Worm (Caenorhabditis elegans) whole organism, L3 larva: ENCODE measurements around the gene hil-2.

Experiments
- ZK546.5 ChIP-seq: sonication (generic microtip); optimal IDR thresholded peaks from 2 replicates; lab custom pipeline; 2017; ENCODE audit warnings: missing biosample characterization, missing genetic modification characterization
- aly-2 ChIP-seq: fragments of 150-350 bp; optimal IDR thresholded peaks from 2 replicates; lab custom pipeline; 2014; ENCODE audit warnings: missing biosample characterization, missing genetic modification characterization
- ama-1 ChIP-seq: fragments of 150-350 bp; optimal IDR thresholded peaks from 2 replicates; lab custom pipeline; 2018
- ceh-16 ChIP-seq: sonication (generic microtip); optimal IDR thresholded peaks from 2 replicates; lab custom pipeline; 2017; ENCODE audit warnings: missing biosample characterization, missing genetic modification characterization
- ceh-28 ChIP-seq: fragments of 150-350 bp; optimal IDR thresholded peaks from 2 replicates; lab custom pipeline; 2014; ENCODE audit warnings: missing biosample characterization, missing genetic modification reagents, missing genetic modification characterization
- ceh-82 ChIP-seq: fragments of 150-350 bp; optimal IDR thresholded peaks from 2 replicates; lab custom pipeline; 2014; ENCODE audit warnings: missing biosample characterization, missing genetic modification characterization
- ceh-9 ChIP-seq: sonication (generic microtip); optimal IDR thresholded peaks from 2 replicates; lab custom pipeline; 2018; ENCODE audit warnings: missing biosample characterization, missing genetic modification characterization
- egl-27 ChIP-seq: sonication (generic microtip); optimal IDR thresholded peaks from 4 replicates; lab custom pipeline; 2017; ENCODE audit warnings: missing biosample characterization, missing genetic modification reagents, missing genetic modification characterization
- egl-5 ChIP-seq: fragments of 150-350 bp; optimal IDR thresholded peaks from 2 replicates; lab custom pipeline; 2017; ENCODE audit warnings: missing biosample characterization, missing genetic modification reagents, missing genetic modification characterization, inconsistent platforms
- elt-1 ChIP-seq: fragments of 150-350 bp; optimal IDR thresholded peaks from 2 replicates; lab custom pipeline; 2014; ENCODE audit warnings: missing biosample characterization, missing genetic modification characterization
- elt-2 ChIP-seq: sonication (generic microtip); optimal IDR thresholded peaks from 2 replicates; lab custom pipeline; 2016; ENCODE audit warnings: missing genetic modification reagents, mild to moderate bottlenecking, missing genetic modification characterization, missing compliant biosample characterization
- eor-1 ChIP-seq, 2 experiments: fragments of 150-350 bp; optimal IDR thresholded peaks; 2 replicates each; lab custom pipeline; 2014 to 2018; ENCODE audit warnings: missing biosample characterization in 2 of 2, missing genetic modification characterization in 2 of 2
- fkh-10 ChIP-seq: sonication (generic microtip); optimal IDR thresholded peaks from 2 replicates; lab custom pipeline; 2017; ENCODE audit warnings: missing biosample characterization, missing genetic modification reagents, missing genetic modification characterization
- fkh-2 ChIP-seq: fragments of 150-350 bp; optimal IDR thresholded peaks from 2 replicates; lab custom pipeline; 2014; ENCODE audit warnings: missing biosample characterization, missing genetic modification reagents, missing genetic modification characterization
- fos-1 ChIP-seq: fragments of 150-350 bp; optimal IDR thresholded peaks from 2 replicates; lab custom pipeline; 2014; ENCODE audit warnings: missing biosample characterization, missing genetic modification characterization
- lin-39 ChIP-seq: fragments of 150-350 bp; optimal IDR thresholded peaks from 2 replicates; lab custom pipeline; 2018; ENCODE audit warnings: missing biosample characterization, missing genetic modification reagents, missing genetic modification characterization
- lsy-12 ChIP-seq: sonication (generic microtip); optimal IDR thresholded peaks from 2 replicates; lab custom pipeline; 2016; ENCODE audit warnings: mild to moderate bottlenecking, missing genetic modification characterization, missing compliant biosample characterization
- mdl-1 ChIP-seq: fragments of 150-350 bp; optimal IDR thresholded peaks from 2 replicates; lab custom pipeline; 2014; ENCODE audit warnings: missing biosample characterization, missing genetic modification characterization
- mml-1 ChIP-seq: fragments of 150-350 bp; sonication (generic microtip); optimal IDR thresholded peaks from 3 replicates; lab custom pipeline; 2014; ENCODE audit warnings: missing biosample characterization, missing genetic modification characterization
- nfya-1 ChIP-seq: sonication (generic microtip); optimal IDR thresholded peaks from 2 replicates; lab custom pipeline; 2017; ENCODE audit warnings: missing genetic modification characterization, mild to moderate bottlenecking, missing compliant biosample characterization, antibody characterized with exemption, moderate library complexity; ENCODE audit not compliant: insufficient read depth
- nhr-12 ChIP-seq: fragments of 150-350 bp; optimal IDR thresholded peaks from 2 replicates; lab custom pipeline; 2014; ENCODE audit warnings: missing biosample characterization, missing genetic modification characterization
- nhr-23 ChIP-seq: fragments of 150-350 bp; optimal IDR thresholded peaks from 2 replicates; lab custom pipeline; 2014; ENCODE audit warnings: missing biosample characterization, missing genetic modification reagents, missing genetic modification characterization
- nhr-237 ChIP-seq: fragments of 150-350 bp; optimal IDR thresholded peaks from 2 replicates; lab custom pipeline; 2014; ENCODE audit warnings: missing biosample characterization, missing genetic modification characterization
- nhr-28 ChIP-seq: fragments of 150-350 bp; optimal IDR thresholded peaks from 2 replicates; lab custom pipeline; 2014; ENCODE audit warnings: missing biosample characterization, missing genetic modification characterization
- nhr-43 ChIP-seq: sonication (generic microtip); optimal IDR thresholded peaks from 2 replicates; lab custom pipeline; 2016; ENCODE audit warnings: mild to moderate bottlenecking, missing genetic modification characterization, missing compliant biosample characterization; ENCODE audit not compliant: poor library complexity, severe bottlenecking
- nhr-67 ChIP-seq: fragments of 150-350 bp; optimal IDR thresholded peaks from 2 replicates; lab custom pipeline; 2014; ENCODE audit warnings: missing biosample characterization, missing genetic modification characterization
- nhr-76 ChIP-seq: fragments of 150-350 bp; sonication (generic microtip); optimal IDR thresholded peaks from 5 replicates; lab custom pipeline; 2014; ENCODE audit warnings: missing biosample characterization, missing genetic modification characterization
- nhr-77 ChIP-seq: fragments of 150-350 bp; optimal IDR thresholded peaks from 2 replicates; lab custom pipeline; 2014; ENCODE audit warnings: missing biosample characterization, missing genetic modification characterization
- pha-4 ChIP-seq: fragments of 150-350 bp; optimal IDR thresholded peaks from 2 replicates; lab custom pipeline; 2014; ENCODE audit warnings: missing biosample characterization, missing genetic modification reagents, missing genetic modification characterization
- sea-2 ChIP-seq: fragments of 150-350 bp; sonication (generic microtip); optimal IDR thresholded peaks from 4 replicates; lab custom pipeline; 2014; ENCODE audit warnings: missing biosample characterization, missing genetic modification reagents, missing genetic modification characterization
- snpc-4 ChIP-seq: fragments of 150-350 bp; optimal IDR thresholded peaks from 2 replicates; lab custom pipeline; 2014; ENCODE audit warnings: missing biosample characterization, missing genetic modification characterization
- tbx-2 ChIP-seq: sonication (generic microtip); optimal IDR thresholded peaks from 2 replicates; lab custom pipeline; 2016; ENCODE audit warnings: mild to moderate bottlenecking, missing genetic modification characterization, missing compliant biosample characterization
- unc-39 ChIP-seq: sonication (generic microtip); optimal IDR thresholded peaks from 4 replicates; lab custom pipeline; 2017; ENCODE audit warnings: missing biosample characterization, missing genetic modification characterization
- zag-1 ChIP-seq: fragments of 150-350 bp; optimal IDR thresholded peaks from 2 replicates; lab custom pipeline; 2014; ENCODE audit warnings: missing biosample characterization, missing genetic modification characterization
- ztf-4 ChIP-seq: fragments of 150-350 bp; optimal IDR thresholded peaks from 2 replicates; lab custom pipeline; 2014; ENCODE audit warnings: missing biosample characterization, missing genetic modification characterization

hil-2 gene

DNA sequence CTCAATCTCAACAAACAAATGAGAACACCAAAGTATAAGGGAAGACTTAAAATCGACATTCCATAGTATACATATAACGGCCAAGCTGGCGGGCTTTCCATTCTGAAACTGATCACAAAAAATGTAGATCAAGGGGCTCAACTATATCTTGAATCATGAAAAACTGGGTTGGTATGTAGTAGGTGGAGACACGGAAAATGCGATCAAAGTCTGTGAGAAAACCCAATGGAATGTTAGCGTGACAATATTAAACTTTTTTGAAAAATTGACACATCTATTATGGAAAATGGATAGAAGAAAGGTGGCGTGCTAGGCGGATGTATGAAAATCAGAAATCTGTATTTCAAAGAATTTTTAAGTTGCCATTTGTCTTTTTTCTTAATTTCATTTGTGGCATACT, 30.8 kb upstream of the hil-2 start, which contains the start of gene srv-28:
Gene srv-28 (minus strand): TSS at position 101 of the 400 bp plus-strand sequence.
- TF ChIP-seq snpc-4 (no peak), ama-1 (lab: Kevin White, UChicago) (no peak), pha-4 (tag; lab: Kevin White, UChicago) (no peak), ceh-16 (tag; lab: Kevin White, UChicago) (no peak), nhr-67 (tag; lab: Kevin White, UChicago) (no peak), aly-2 (tag; lab: Kevin White, UChicago) (no peak), nhr-237 (tag; lab: Kevin White, UChicago) (no peak), ceh-28 (no peak), unc-39 (no peak), zag-1 (tag; lab: Kevin White, UChicago) (no peak), egl-27 (tag; lab: Kevin White, UChicago) (no peak), ceh-82 (tag; lab: Kevin White, UChicago) (no peak), tbx-2 (no peak)

DNA sequence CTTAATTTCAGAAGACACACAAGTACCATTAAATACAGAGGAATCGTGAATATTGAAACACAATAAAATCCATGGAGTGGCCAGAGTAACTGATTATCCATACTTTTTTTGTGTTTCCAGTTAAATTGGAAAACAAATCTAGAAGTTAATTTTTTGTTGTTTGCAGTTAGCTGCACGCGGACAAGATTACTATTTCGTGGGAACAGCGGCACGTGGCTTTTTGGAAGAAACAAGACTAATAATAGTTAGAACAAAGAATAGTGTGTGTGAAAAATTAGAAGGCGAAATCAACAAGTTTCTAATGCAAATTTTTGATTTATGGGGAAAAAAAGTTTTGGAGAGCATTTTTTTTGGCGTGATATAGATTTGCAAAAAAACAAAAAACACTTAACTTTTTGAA, 27.5 kb upstream of the hil-2 start, which contains the start of gene srv-29:
Gene srv-29 (minus strand): TSS at position 101 of the 400 bp plus-strand sequence.
- TF ChIP-seq nhr-12, result no peak
- TF ChIP-seq elt-1, result no peak
- no peak for TF ChIP-seq lin-39 (tag; lab: Kevin White, UChicago)
- TF ChIP-seq nhr-76 (tag; lab: Kevin White, UChicago), result no peak
- TF ChIP-seq ztf-4 (tag; lab: Kevin White, UChicago), result no peak
- no peak for TF ChIP-seq ceh-28
- no peak for TF ChIP-seq fkh-2 (tag; lab: Kevin White, UChicago)
- TF ChIP-seq egl-5 (tag; lab: Kevin White, UChicago), result no peak
- no peak for TF ChIP-seq lsy-12 (tag; lab: Kevin White, UChicago)
- TF ChIP-seq mdl-1 (tag; lab: Kevin White, UChicago), result no peak
- TF ChIP-seq fkh-10 (GFP tag; lab: Kevin White, UChicago), result no peak
- TF ChIP-seq fos-1 (tag; lab: Kevin White, UChicago), result no peak
- TF ChIP-seq nhr-77 (tag; lab: Kevin White, UChicago), result no peak

DNA sequence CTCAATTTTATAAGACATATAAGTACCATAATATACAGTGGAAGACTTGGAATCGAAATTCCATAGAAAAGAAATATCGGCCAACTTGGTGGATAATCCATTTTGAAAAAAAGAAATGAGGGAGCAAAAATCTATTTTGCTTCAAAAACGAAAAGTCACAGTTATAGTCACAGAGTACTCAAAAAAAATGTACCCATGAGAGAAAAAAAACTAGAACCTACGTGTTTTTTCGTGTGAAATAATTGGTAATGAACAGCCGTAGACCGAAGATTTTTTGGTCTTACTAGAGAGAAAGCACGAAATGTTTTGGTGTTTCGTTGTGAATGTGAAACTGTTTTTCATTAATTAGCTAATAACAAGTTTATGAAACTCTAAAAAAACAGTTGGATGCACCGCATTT, 24.7 kb upstream of the hil-2 start, which contains the start of gene srv-30:
Gene srv-30 (minus strand): TSS at position 101 of the 400 bp plus-strand sequence.
- TF ChIP-seq egl-5 (tag; lab: Kevin White, UChicago), result no peak
- TF ChIP-seq nhr-23 (tag; lab: Kevin White, UChicago), result no peak
- TF ChIP-seq fkh-2 (tag; lab: Kevin White, UChicago), result no peak

DNA sequence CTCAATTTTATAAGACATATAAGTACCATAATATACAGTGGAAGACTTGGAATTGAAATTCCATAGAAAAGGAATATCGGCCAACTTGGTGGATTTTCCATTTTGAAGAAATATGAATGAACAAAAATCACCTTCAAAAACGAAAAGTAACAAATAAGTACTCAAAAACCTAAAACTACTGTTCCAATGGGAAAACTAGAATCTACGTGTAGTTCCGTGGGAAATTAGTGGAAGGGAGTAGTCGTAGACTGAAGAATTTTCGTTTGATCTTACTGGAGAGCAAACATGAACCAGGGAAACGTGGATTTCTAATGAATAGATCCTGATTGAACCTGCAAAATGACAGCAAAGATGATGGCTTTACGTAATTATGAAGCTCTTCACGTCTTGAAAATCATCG, 22.1 kb upstream of the hil-2 start, which contains the start of gene srv-31:
Gene srv-31 (minus strand): TSS at position 101 of the 400 bp plus-strand sequence.
- TF ChIP-seq aly-2 (tag; lab: Kevin White, UChicago), result no peak
- no peak for TF ChIP-seq ZK546.5 (tag; lab: Kevin White, UChicago)
- TF ChIP-seq lin-39 (tag; lab: Kevin White, UChicago), result no peak
- no peak for TF ChIP-seq nhr-43 (tag; lab: Kevin White, UChicago)
- TF ChIP-seq nfya-1 (tag; lab: Kevin White, UChicago), result no peak
- TF ChIP-seq egl-27 (tag; lab: Kevin White, UChicago), result no peak
- no peak for TF ChIP-seq nhr-12
- no peak for TF ChIP-seq sea-2 (GFP tag; lab: Kevin White, UChicago)
- TF ChIP-seq eor-1 (tag; optimal IDR thresholded peaks at IDR 0.05; lab: Kevin White, UChicago), result no peak
- TF ChIP-seq lsy-12 (tag; lab: Kevin White, UChicago), result no peak
- no peak for TF ChIP-seq egl-5 (tag; lab: Kevin White, UChicago)
- TF ChIP-seq nhr-28 (tag; lab: Kevin White, UChicago), result no peak
- no peak for TF ChIP-seq elt-2 (tag; lab: Kevin White, UChicago)
- no peak for TF ChIP-seq nhr-23 (tag; lab: Kevin White, UChicago)
- TF ChIP-seq nhr-237 (tag; lab: Kevin White, UChicago), result no peak
- TF ChIP-seq nhr-67 (tag; lab: Kevin White, UChicago), result no peak
- TF ChIP-seq ceh-9, result no peak
- no peak for TF ChIP-seq ceh-16 (tag; lab: Kevin White, UChicago)
- TF ChIP-seq mml-1, result no peak
